Fruit fly (Drosophila melanogaster) S2 (cell line): Measurements from ENCODE around the gene CG8837.

Experiments used
- CG8478 ChIP-seq: fragments of >200 bp; optimal IDR thresholded peaks from 2 replicates; lab custom pipeline; 2018
- CTCF ChIP-seq, 2 experiments: fragments of >200 bp; optimal IDR thresholded peaks; 2 replicates each; lab custom pipeline; 2018

dm6 chr2L:3355791-3356190, 35.7 kb downstream of the CG8837 start:
- TF ChIP-seq CG8478 (lab: Kevin White, UChicago) (no peak), CTCF (optimal IDR thresholded peaks at IDR 0.05; lab: Kevin White, UChicago) (no peak)
